Worm (Caenorhabditis elegans) whole organism, L1 larva: ENCODE measurements around the gene nspb-5.

Experiments used
- F16B12.6 ChIP-seq: fragments of 150-350 bp; optimal IDR thresholded peaks from 2 replicates; lab custom pipeline; 2014; ENCODE audit warnings: missing biosample characterization, missing genetic modification characterization
- Y116A8C.19 ChIP-seq: sonication (generic microtip); optimal IDR thresholded peaks from 2 replicates; lab custom pipeline; 2016; ENCODE audit warnings: missing compliant biosample characterization, missing genetic modification characterization, borderline replicate concordance
- aha-1 ChIP-seq: fragments of 150-350 bp; optimal IDR thresholded peaks from 2 replicates; lab custom pipeline; 2014; ENCODE audit warnings: missing biosample characterization, missing genetic modification characterization
- ama-1 ChIP-seq: fragments of 150-350 bp; optimal IDR thresholded peaks from 2 replicates; lab custom pipeline; 2014
- blmp-1 ChIP-seq: fragments of 150-350 bp; optimal IDR thresholded peaks from 2 replicates; lab custom pipeline; 2014; ENCODE audit warnings: missing biosample characterization, missing genetic modification characterization
- ceh-63 ChIP-seq: fragments of 200-800 bp; sonication (Bioruptor generic); optimal IDR thresholded peaks from 2 replicates; lab custom pipeline; 2018; ENCODE audit warnings: mild to moderate bottlenecking, missing genetic modification characterization, missing compliant biosample characterization
- ceh-8 ChIP-seq: fragments of 200-800 bp; sonication (Bioruptor generic); optimal IDR thresholded peaks from 2 replicates; lab custom pipeline; 2018; ENCODE audit warnings: mild to moderate bottlenecking, missing genetic modification characterization, moderate library complexity, missing compliant biosample characterization
- ceh-88 ChIP-seq: fragments of 200-800 bp; sonication (Bioruptor generic); IDR thresholded peaks from 2 replicates; pipeline ENCODE4 v1.3.6; 2022; ENCODE audit warnings: missing genetic modification characterization, missing compliant biosample characterization
- ces-1 ChIP-seq: fragments of 150-350 bp; optimal IDR thresholded peaks from 2 replicates; lab custom pipeline; 2014; ENCODE audit warnings: missing biosample characterization, missing genetic modification reagents, missing genetic modification characterization
- dpl-1 ChIP-seq, 3 experiments: fragments of 150-350 bp in 2 of 3; sonication (generic microtip) in 1 of 3; optimal IDR thresholded peaks; 2 replicates each; lab custom pipeline; 2014 to 2017; ENCODE audit warnings: missing biosample characterization in 3 of 3, missing genetic modification characterization in 3 of 3, missing genetic modification reagents in 3 of 3
- dsc-1 ChIP-seq: sonication (generic microtip); optimal IDR thresholded peaks from 2 replicates; lab custom pipeline; 2016; ENCODE audit warnings: mild to moderate bottlenecking, missing genetic modification characterization, missing compliant biosample characterization
- efl-3 ChIP-seq: fragments of 200-800 bp; sonication (Bioruptor generic); optimal IDR thresholded peaks from 2 replicates; lab custom pipeline; 2018; ENCODE audit warnings: mild to moderate bottlenecking, missing genetic modification characterization, missing compliant biosample characterization
- egl-13 ChIP-seq: sonication (generic microtip); optimal IDR thresholded peaks from 2 replicates; lab custom pipeline; 2016; ENCODE audit warnings: missing genotype, missing genetic modification reagents, missing genetic modification characterization, missing compliant biosample characterization
- ets-5 ChIP-seq: fragments of 200-800 bp; sonication (Bioruptor generic); IDR thresholded peaks from 2 replicates; pipeline ENCODE4 v1.3.6; 2022; ENCODE audit warnings: missing genetic modification characterization, missing compliant biosample characterization
- fkh-4 ChIP-seq: sonication (generic microtip); optimal IDR thresholded peaks from 2 replicates; lab custom pipeline; 2016; ENCODE audit warnings: missing compliant biosample characterization, missing genetic modification characterization, borderline replicate concordance
- fos-1 ChIP-seq: fragments of 150-350 bp; optimal IDR thresholded peaks from 2 replicates; lab custom pipeline; 2014; ENCODE audit warnings: missing biosample characterization, missing genetic modification characterization
- grh-1 ChIP-seq: fragments of 200-800 bp; sonication (Bioruptor generic); IDR thresholded peaks from 2 replicates; pipeline ENCODE4 v1.3.6; 2022; ENCODE audit warnings: missing genetic modification reagents, missing genetic modification characterization, missing compliant biosample characterization
- hlh-17 ChIP-seq: fragments of 200-800 bp; sonication (Bioruptor generic); optimal IDR thresholded peaks from 2 replicates; lab custom pipeline; 2018; ENCODE audit warnings: missing genetic modification characterization, mild to moderate bottlenecking, missing compliant biosample characterization, moderate library complexity, borderline replicate concordance
- irx-1 ChIP-seq: sonication (generic microtip); optimal IDR thresholded peaks from 2 replicates; lab custom pipeline; 2016; ENCODE audit warnings: missing genetic modification characterization, missing compliant biosample characterization
- isw-1 ChIP-seq: fragments of 200-800 bp; sonication (Bioruptor generic); IDR thresholded peaks from 2 replicates; pipeline ENCODE4 v1.3.6; 2022; ENCODE audit warnings: missing genetic modification characterization, missing compliant biosample characterization
- jun-1 ChIP-seq: fragments of 150-350 bp; optimal IDR thresholded peaks from 2 replicates; lab custom pipeline; 2014; ENCODE audit warnings: missing biosample characterization, missing genetic modification reagents, missing genetic modification characterization
- lin-13 ChIP-seq: fragments of 150-350 bp; optimal IDR thresholded peaks from 2 replicates; lab custom pipeline; 2014; ENCODE audit warnings: missing biosample characterization, missing genetic modification reagents, missing genetic modification characterization
- lin-35 ChIP-seq, 2 experiments: fragments of 150-350 bp; optimal IDR thresholded peaks; 2 replicates each; lab custom pipeline; 2014; ENCODE audit warnings: missing biosample characterization in 2 of 2, missing genetic modification characterization in 2 of 2, missing genetic modification reagents in 2 of 2
- mef-2 ChIP-seq: fragments of 150-350 bp; optimal IDR thresholded peaks from 2 replicates; lab custom pipeline; 2014; ENCODE audit warnings: missing biosample characterization, missing genetic modification characterization
- mep-1 ChIP-seq: fragments of 150-350 bp; optimal IDR thresholded peaks from 2 replicates; lab custom pipeline; 2014; ENCODE audit warnings: missing biosample characterization, missing genetic modification characterization
- nhr-12 ChIP-seq: sonication (generic microtip); optimal IDR thresholded peaks from 2 replicates; lab custom pipeline; 2017; ENCODE audit warnings: missing biosample characterization, missing genetic modification characterization
- nhr-20 ChIP-seq: sonication (generic microtip); optimal IDR thresholded peaks from 2 replicates; lab custom pipeline; 2016; ENCODE audit warnings: mild to moderate bottlenecking, missing genetic modification characterization, missing compliant biosample characterization
- nhr-28 ChIP-seq: fragments of 150-350 bp; optimal IDR thresholded peaks from 2 replicates; lab custom pipeline; 2014; ENCODE audit warnings: missing biosample characterization, missing genetic modification characterization
- nhr-47 ChIP-seq: sonication (generic microtip); optimal IDR thresholded peaks from 2 replicates; lab custom pipeline; 2016; ENCODE audit warnings: mild to moderate bottlenecking, missing genetic modification characterization, moderate library complexity, missing compliant biosample characterization
- nhr-71 ChIP-seq: sonication (generic microtip); optimal IDR thresholded peaks from 2 replicates; lab custom pipeline; 2016; ENCODE audit warnings: mild to moderate bottlenecking, missing genetic modification characterization, moderate library complexity, missing compliant biosample characterization
- nhr-77 ChIP-seq: fragments of 150-350 bp; optimal IDR thresholded peaks from 2 replicates; lab custom pipeline; 2014; ENCODE audit warnings: missing biosample characterization, missing genetic modification characterization
- nhr-84 ChIP-seq: sonication (generic microtip); optimal IDR thresholded peaks from 2 replicates; lab custom pipeline; 2017; ENCODE audit warnings: missing biosample characterization, missing genetic modification characterization
- nhr-85 ChIP-seq: sonication (generic microtip); peaks from one replicate; lab custom pipeline; 2016; ENCODE audit warnings: missing genetic modification characterization, inconsistent platforms, missing compliant biosample characterization
- nhr-90 ChIP-seq: sonication (generic microtip); optimal IDR thresholded peaks from 2 replicates; lab custom pipeline; 2016; ENCODE audit warnings: mild to moderate bottlenecking, missing genetic modification characterization, missing compliant biosample characterization; ENCODE audit not compliant: poor library complexity
- pag-3 ChIP-seq: sonication (generic microtip); optimal IDR thresholded peaks from 2 replicates; lab custom pipeline; 2017; ENCODE audit warnings: missing genetic modification characterization, mild to moderate bottlenecking, missing compliant biosample characterization, antibody characterized with exemption, borderline replicate concordance; ENCODE audit not compliant: insufficient read depth
- pax-3 ChIP-seq: fragments of 200-800 bp; sonication (Bioruptor generic); optimal IDR thresholded peaks from 2 replicates; lab custom pipeline; 2018; ENCODE audit warnings: mild to moderate bottlenecking, missing genetic modification characterization, moderate library complexity, missing compliant biosample characterization
- rnt-1 ChIP-seq: sonication (generic microtip); optimal IDR thresholded peaks from 2 replicates; lab custom pipeline; 2016; ENCODE audit warnings: mild to moderate bottlenecking, missing genetic modification characterization, moderate library complexity, missing compliant biosample characterization
- skn-1 ChIP-seq: fragments of 150-350 bp; optimal IDR thresholded peaks from 2 replicates; lab custom pipeline; 2014; ENCODE audit warnings: missing biosample characterization, missing genetic modification characterization
- snpc-4 ChIP-seq: fragments of 150-350 bp; optimal IDR thresholded peaks from 2 replicates; lab custom pipeline; 2014; ENCODE audit warnings: missing biosample characterization, missing genetic modification characterization
- sox-4 ChIP-seq: sonication (generic microtip); optimal IDR thresholded peaks from 2 replicates; lab custom pipeline; 2016; ENCODE audit warnings: missing genetic modification characterization, missing compliant biosample characterization
- sptf-1 ChIP-seq: fragments of 150-350 bp; optimal IDR thresholded peaks from 2 replicates; lab custom pipeline; 2014; ENCODE audit warnings: missing biosample characterization, missing genetic modification characterization
- tbx-2 ChIP-seq: sonication (generic microtip); optimal IDR thresholded peaks from 2 replicates; lab custom pipeline; 2016; ENCODE audit warnings: missing genetic modification characterization, missing compliant biosample characterization
- tlp-1 ChIP-seq: fragments of 150-350 bp; optimal IDR thresholded peaks from 2 replicates; lab custom pipeline; 2014; ENCODE audit warnings: missing biosample characterization, missing genetic modification characterization
- unc-130 ChIP-seq: fragments of 150-350 bp; optimal IDR thresholded peaks from 2 replicates; lab custom pipeline; 2017; ENCODE audit warnings: missing biosample characterization, missing genetic modification characterization, inconsistent platforms
- unc-30 ChIP-seq: sonication (generic microtip); optimal IDR thresholded peaks from 2 replicates; lab custom pipeline; 2017; ENCODE audit warnings: missing biosample characterization, missing genetic modification characterization
- unc-62 ChIP-seq: fragments of 150-350 bp; optimal IDR thresholded peaks from 2 replicates; lab custom pipeline; 2014; ENCODE audit warnings: missing biosample characterization, missing genetic modification reagents, missing genetic modification characterization
- unc-86 ChIP-seq: sonication (generic microtip); optimal IDR thresholded peaks from 2 replicates; lab custom pipeline; 2016; ENCODE audit warnings: missing genetic modification characterization, missing compliant biosample characterization
- vab-15 ChIP-seq: sonication (generic microtip); optimal IDR thresholded peaks from 2 replicates; lab custom pipeline; 2017; ENCODE audit warnings: missing genotype, mild to moderate bottlenecking, missing genetic modification characterization, missing compliant biosample characterization
- xbp-1 ChIP-seq: sonication (generic microtip); optimal IDR thresholded peaks from 2 replicates; lab custom pipeline; 2016; ENCODE audit warnings: missing genetic modification characterization, missing compliant biosample characterization
- zag-1 ChIP-seq: fragments of 150-350 bp; optimal IDR thresholded peaks from 2 replicates; lab custom pipeline; 2014; ENCODE audit warnings: missing biosample characterization, missing genetic modification characterization
- zip-4 ChIP-seq: fragments of 200-800 bp; sonication (Bioruptor generic); optimal IDR thresholded peaks from 2 replicates; lab custom pipeline; 2018; ENCODE audit warnings: mild to moderate bottlenecking, missing genetic modification characterization, moderate library complexity, missing compliant biosample characterization
- ztf-11 ChIP-seq, 2 experiments: sonication (generic microtip); optimal IDR thresholded peaks; 2 replicates each; lab custom pipeline; 2016 to 2017; ENCODE audit warnings: missing genetic modification characterization in 2 of 2, missing biosample characterization in 1 of 2, missing compliant biosample characterization in 1 of 2
- ztf-4 ChIP-seq: fragments of 150-350 bp; optimal IDR thresholded peaks from 2 replicates; lab custom pipeline; 2014; ENCODE audit warnings: missing biosample characterization, missing genetic modification characterization

Gene nspb-5

DNA sequence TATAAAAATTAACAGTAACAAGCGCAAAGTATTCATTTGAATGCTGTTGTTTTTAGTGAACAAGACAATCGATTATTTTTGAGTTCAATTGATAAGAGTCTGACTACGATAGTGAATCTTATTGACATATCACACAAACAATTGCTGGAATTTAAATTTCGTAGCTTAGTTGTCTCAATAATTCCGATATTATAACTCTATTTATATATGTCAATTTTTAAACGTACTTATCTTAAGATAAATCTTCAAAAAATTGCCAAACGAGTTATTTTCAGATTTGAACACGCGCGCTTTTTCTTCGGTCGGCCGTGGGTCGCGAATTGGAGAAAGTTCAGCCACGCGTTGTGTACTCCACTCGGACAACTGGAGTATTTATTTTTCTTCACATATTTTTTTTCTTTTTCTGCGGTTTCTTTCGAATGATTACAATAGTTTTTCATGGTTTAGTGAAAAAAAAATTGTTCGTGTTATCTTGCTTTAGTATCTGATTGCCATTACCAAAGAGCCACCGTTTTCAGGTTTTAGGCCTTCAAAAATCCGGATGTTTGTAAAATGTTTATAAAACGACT is 32.9 kb downstream of the nspb-5 start, which contains the start of the genes cest-5.1 and C01B10.9:
cest-5.1 (minus strand) TSS at position 51 of the 569 bp plus-strand sequence.
C01B10.9 (plus strand) TSS at position 519 of the 569 bp plus-strand sequence.
- peak; percentile 57; the same call in 1 of the 2 replicates for TF ChIP-seq grh-1 (GFP tag; lab: Robert Waterston, UW)
- peak; percentile 90 to 95 (median 94) for TF ChIP-seq dpl-1 (GFP tag; optimal IDR thresholded peaks at IDR 0.05; lab: Kevin White, UChicago)
- peak; percentile 80 for TF ChIP-seq nhr-20 (tag; lab: Kevin White, UChicago)
- peak; percentile 52 for TF ChIP-seq jun-1
- peak; percentile 88 for TF ChIP-seq dsc-1 (tag; lab: Kevin White, UChicago)
- TF ChIP-seq sox-4 (tag; lab: Kevin White, UChicago), result peak; percentile 86
- TF ChIP-seq unc-62, result no peak
- TF ChIP-seq xbp-1 (tag; lab: Kevin White, UChicago), result peak; percentile 82
- TF ChIP-seq unc-130 (tag; lab: Kevin White, UChicago), result peak; percentile 58
- TF ChIP-seq egl-13 (tag; lab: Kevin White, UChicago), result peak; percentile 83
- no peak for TF ChIP-seq ceh-8 (GFP tag; lab: Kevin White, UChicago)
- peak; percentile 51 for TF ChIP-seq blmp-1
- TF ChIP-seq lin-35 (GFP tag; optimal IDR thresholded peaks at IDR 0.05; lab: Kevin White, UChicago), result peak; percentile 96
- peak; percentile 78 for TF ChIP-seq unc-86 (tag; lab: Kevin White, UChicago)
- peak; percentile 34 for TF ChIP-seq Y116A8C.19
- TF ChIP-seq nhr-77 (tag; lab: Kevin White, UChicago), result peak; percentile 36
- TF ChIP-seq rnt-1 (tag; lab: Kevin White, UChicago), result peak; percentile 98
- no peak for TF ChIP-seq hlh-17
- TF ChIP-seq lin-13, result peak; percentile 42
- TF ChIP-seq aha-1 (tag; lab: Kevin White, UChicago), result no peak
- peak; percentile 90 for TF ChIP-seq tbx-2
- no peak for TF ChIP-seq zag-1 (tag; lab: Kevin White, UChicago)
- peak; percentile 86 for TF ChIP-seq pax-3 (tag; lab: Kevin White, UChicago)
- no peak for TF ChIP-seq ama-1
- TF ChIP-seq nhr-28 (tag; lab: Kevin White, UChicago), result no peak
- no peak for TF ChIP-seq ztf-4 (tag; lab: Kevin White, UChicago)
- peak; percentile 60 for TF ChIP-seq vab-15 (tag; lab: Kevin White, UChicago)
- no peak for TF ChIP-seq nhr-12
- peak; percentile 70 for TF ChIP-seq ceh-88
- no peak for TF ChIP-seq efl-3
- TF ChIP-seq skn-1 (tag; lab: Kevin White, UChicago), result peak; percentile 77
- TF ChIP-seq pag-3, result peak; percentile 12
- peak; percentile 93 for TF ChIP-seq nhr-47 (tag; lab: Kevin White, UChicago)
- peak; percentile 48 for TF ChIP-seq zip-4 (GFP tag; lab: Kevin White, UChicago)
- no peak for TF ChIP-seq mep-1 (tag; lab: Kevin White, UChicago)
- TF ChIP-seq nhr-71 (tag; lab: Kevin White, UChicago), result peak; percentile 92
- TF ChIP-seq tlp-1, result no peak
- TF ChIP-seq sptf-1 (tag; lab: Kevin White, UChicago), result no peak
- peak; percentile 53 for TF ChIP-seq snpc-4 (tag; lab: Kevin White, UChicago)
- TF ChIP-seq irx-1, result peak; percentile 94
- peak; percentile 92 for TF ChIP-seq nhr-85 (tag; lab: Kevin White, UChicago)
- TF ChIP-seq ztf-11 (tag; optimal IDR thresholded peaks at IDR 0.05; lab: Kevin White, UChicago), result peak in 1 of 2 experiments; percentile 90
- peak; percentile 91 for TF ChIP-seq fkh-4 (tag; lab: Kevin White, UChicago)
- peak; percentile 91 for TF ChIP-seq nhr-90 (tag; lab: Kevin White, UChicago)
- no peak for TF ChIP-seq mef-2
- TF ChIP-seq F16B12.6 (tag; lab: Kevin White, UChicago), result no peak
- TF ChIP-seq ets-5 (GFP tag; lab: Robert Waterston, UW), result no peak
- TF ChIP-seq unc-30 (tag; lab: Kevin White, UChicago), result no peak
- peak; percentile 29 for TF ChIP-seq fos-1 (tag; lab: Kevin White, UChicago)
- no peak for TF ChIP-seq ceh-63 (GFP tag; lab: Kevin White, UChicago)
- no peak for TF ChIP-seq ces-1 (GFP tag; lab: Kevin White, UChicago)
- TF ChIP-seq nhr-84 (tag; lab: Kevin White, UChicago), result no peak
- peak; percentile 81 for TF ChIP-seq isw-1 (GFP tag; lab: Robert Waterston, UW)
